Fruit fly (Drosophila melanogaster): Measurements from ENCODE around the gene Noc1.
A peak's percentile ranks its signal among the peaks of the same experiment; 100 is the strongest.

The Noc1 gene

DNA sequence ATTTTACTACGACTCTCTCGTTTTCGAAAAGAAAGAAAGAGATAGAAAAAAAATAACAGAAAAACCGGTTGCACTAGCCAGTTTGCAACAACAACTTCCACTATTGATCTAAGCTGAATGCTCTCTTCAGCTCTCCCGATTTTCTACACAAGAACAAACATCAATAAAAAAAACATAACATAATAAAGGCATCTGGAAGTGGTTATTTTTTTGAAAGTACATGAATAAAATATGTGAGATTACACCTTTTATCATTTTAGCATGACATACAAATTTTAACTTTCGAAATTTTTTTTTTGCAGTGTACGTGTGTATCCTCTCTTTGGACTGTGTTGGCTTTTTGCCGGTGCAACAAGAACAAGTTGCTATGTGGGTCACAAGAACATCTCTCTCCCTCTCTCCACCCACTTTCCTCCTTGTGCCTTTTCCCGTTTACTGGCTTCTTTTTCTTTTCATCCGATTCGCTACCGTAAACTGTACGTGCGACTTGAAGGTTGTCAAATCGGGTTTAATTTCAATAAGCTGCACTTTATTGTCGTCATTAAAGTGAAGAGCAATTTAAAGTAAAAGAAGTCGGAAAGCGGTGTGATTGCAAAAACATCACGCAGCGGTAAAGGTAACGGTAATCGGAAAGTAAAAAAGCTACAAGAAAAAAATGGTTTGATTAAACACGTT, 10.1 kb downstream of the Noc1 start (continued):
- TF ChIP-seq inv (GFP tag; IDR thresholded peaks at IDR 0.05; ENCODE audit: partially characterized antibody) (no peak), Dad (GFP tag; optimal IDR thresholded peaks at IDR 0.05) (peak; percentile 96), CoRest (tag; optimal IDR thresholded peaks at IDR 0.05) (peak; percentile 97), CG10979 (tag; optimal IDR thresholded peaks at IDR 0.05) (peak; percentile 99), sob (GFP tag; IDR thresholded peaks at IDR 0.05) (peak; percentile 95), az2 (GFP tag; optimal IDR thresholded peaks at IDR 0.05) (peak; percentile 98), sisA (GFP tag; IDR thresholded peaks at IDR 0.05) (peak; percentile 95), CG11696 (GFP tag; IDR thresholded peaks at IDR 0.05) (peak; percentile 87), gt (GFP tag; IDR thresholded peaks at IDR 0.05) (peak; percentile 83), NC2α (GFP tag; optimal IDR thresholded peaks at IDR 0.05) (peak; percentile 95), pfk (GFP tag; optimal IDR thresholded peaks at IDR 0.05) (peak; percentile 24), Vsx1 (GFP tag; optimal IDR thresholded peaks at IDR 0.05) (peak; percentile 92), CG1529 (GFP tag; optimal IDR thresholded peaks at IDR 0.05) (peak; percentile 97), CG4282 (GFP tag; optimal IDR thresholded peaks at IDR 0.05) (peak; percentile 90), Six4 (GFP tag; optimal IDR thresholded peaks at IDR 0.05) (peak; percentile 96), CG7786 (GFP tag; optimal IDR thresholded peaks at IDR 0.05) (peak; percentile 94), CG9609 (GFP tag; optimal IDR thresholded peaks at IDR 0.05) (peak; percentile 95), ERR (GFP tag; optimal IDR thresholded peaks at IDR 0.05) (peak; percentile 87), lola (GFP tag; optimal IDR thresholded peaks at IDR 0.05) (peak in 1 of 3 experiments; percentile 98), ap (GFP tag; IDR thresholded peaks at IDR 0.05) (peak; percentile 97), CG8281 (tag; optimal IDR thresholded peaks at IDR 0.05) (peak; percentile 88), CG7745 (tag; optimal IDR thresholded peaks at IDR 0.05) (peak; percentile 91), CG9437 (GFP tag; optimal IDR thresholded peaks at IDR 0.05) (peak; percentile 92), CG17568 (GFP tag; optimal IDR thresholded peaks at IDR 0.05) (peak; percentile 95), Rfx (GFP tag; IDR thresholded peaks at IDR 0.05) (peak; percentile 95), Drgx (GFP tag; IDR thresholded peaks at IDR 0.05) (peak; percentile 99), grn (GFP tag; optimal IDR thresholded peaks at IDR 0.05) (peak; percentile 78), jigr1 (GFP tag; IDR thresholded peaks at IDR 0.05) (peak; percentile 87), odd (GFP tag; optimal IDR thresholded peaks at IDR 0.05) (peak; percentile 95), zen (tag; optimal IDR thresholded peaks at IDR 0.05) (peak; percentile 94), CG33213 (GFP tag; optimal IDR thresholded peaks at IDR 0.05) (peak; percentile 96), da (GFP tag; optimal IDR thresholded peaks at IDR 0.05) (peak; percentile 93), Dek (tag; optimal IDR thresholded peaks at IDR 0.05) (peak; percentile 90), Nf-YC (tag; optimal IDR thresholded peaks at IDR 0.05) (no peak), Neu2 (GFP tag; optimal IDR thresholded peaks at IDR 0.05; ENCODE audit: borderline replicate concordance) (peak; percentile 86), CG6813 (GFP tag; optimal IDR thresholded peaks at IDR 0.05) (peak; percentile 93), Oli (tag; optimal IDR thresholded peaks at IDR 0.05) (peak; percentile 98), esg (GFP tag; conservative IDR thresholded peaks at IDR 0.05) (peak; percentile 93), Dbx (GFP tag; IDR thresholded peaks at IDR 0.05) (peak; percentile 82; the same call in 2 of the 3 replicates), Optix (GFP tag; IDR thresholded peaks at IDR 0.05) (peak; percentile 86; the same call in 2 of the 3 replicates), nerfin-2 (GFP tag; IDR thresholded peaks at IDR 0.05; ENCODE audit: partially characterized antibody) (no peak), toy (GFP tag; IDR thresholded peaks at IDR 0.05) (peak; percentile 77), Nf-YB (GFP tag; optimal IDR thresholded peaks at IDR 0.05) (peak; percentile 88), HmgD (GFP tag; optimal IDR thresholded peaks at IDR 0.05) (peak; percentile 82), CG15073 (GFP tag; optimal IDR thresholded peaks at IDR 0.05) (peak; percentile 78), Sox102F (GFP tag; optimal IDR thresholded peaks at IDR 0.05) (peak; percentile 99), run (tag; optimal IDR thresholded peaks at IDR 0.05) (peak; percentile 92), crc (GFP tag; optimal IDR thresholded peaks at IDR 0.05) (peak; percentile 95), Hmr (GFP tag; optimal IDR thresholded peaks at IDR 0.05) (peak; percentile 86)
